Fruit fly (Drosophila melanogaster) whole organism, embryonic: ENCODE results near the gene PGRP-LF.

Experiments
- Adf1 ChIP-seq: fragments of 200-800 bp; sonication (Bioruptor generic); IDR thresholded peaks from 2 replicates; pipeline ENCODE4 v1.3.6; 2022; ENCODE audit warnings: missing biosample characterization, missing genetic modification characterization
- B-H1 ChIP-seq: fragments of 200-800 bp; sonication (Bioruptor generic); IDR thresholded peaks from 3 replicates; pipeline ENCODE4 v1.3.6; 2022; ENCODE audit warnings: missing biosample characterization, missing genetic modification characterization
- CG12769 ChIP-seq: fragments of 200-800 bp; sonication (Bioruptor generic); optimal IDR thresholded peaks from 2 replicates; lab custom pipeline; 2019; ENCODE audit warnings: missing biosample characterization, mild to moderate bottlenecking, missing genetic modification characterization, moderate library complexity
- CG13624 ChIP-seq: fragments of 200-800 bp; sonication (Bioruptor generic); optimal IDR thresholded peaks from 2 replicates; lab custom pipeline; 2016; ENCODE audit warnings: missing biosample characterization, missing genetic modification characterization
- CG15601 ChIP-seq: fragments of 200-800 bp; sonication (Bioruptor generic); optimal IDR thresholded peaks from 3 replicates; lab custom pipeline; 2019; ENCODE audit warnings: missing biosample characterization, mild to moderate bottlenecking, missing genetic modification characterization, moderate library complexity
- CG16813 ChIP-seq: fragments of 200-800 bp; sonication (Bioruptor generic); IDR thresholded peaks from 3 replicates; pipeline ENCODE4 v1.3.6; 2022; ENCODE audit warnings: missing biosample characterization, missing genetic modification characterization; ENCODE audit not compliant: partially characterized antibody
- CG18619 ChIP-seq: fragments of 200-800 bp; sonication (Bioruptor generic); optimal IDR thresholded peaks from 3 replicates; lab custom pipeline; 2017; ENCODE audit warnings: missing biosample characterization, mild to moderate bottlenecking, missing genetic modification characterization
- CG2678 ChIP-seq: fragments of 200-800 bp; sonication (Bioruptor generic); optimal IDR thresholded peaks from 3 replicates; lab custom pipeline; 2019; ENCODE audit warnings: missing biosample characterization, mild to moderate bottlenecking, missing genetic modification characterization, moderate library complexity
- CG31365 ChIP-seq: fragments of 200-800 bp; sonication (Bioruptor generic); optimal IDR thresholded peaks from 2 replicates; lab custom pipeline; 2018; ENCODE audit warnings: missing biosample characterization, mild to moderate bottlenecking, missing genetic modification characterization
- CG32772 ChIP-seq: fragments of 200-800 bp; sonication (Bioruptor generic); IDR thresholded peaks from 2 replicates; pipeline ENCODE4 v1.3.6; 2022; ENCODE audit warnings: missing biosample characterization, missing genetic modification characterization
- CG3407 ChIP-seq: fragments of 200-800 bp; sonication (Bioruptor generic); optimal IDR thresholded peaks from 2 replicates; lab custom pipeline; 2018; ENCODE audit warnings: missing biosample characterization, mild to moderate bottlenecking, missing genetic modification characterization
- CG4854 ChIP-seq: fragments of 200-800 bp; sonication (Bioruptor generic); optimal IDR thresholded peaks from 2 replicates; lab custom pipeline; 2016; ENCODE audit warnings: missing biosample characterization, missing genetic modification characterization, inconsistent platforms
- CG7987 ChIP-seq: fragments of 200-800 bp; sonication (Bioruptor generic); optimal IDR thresholded peaks from 2 replicates; lab custom pipeline; 2018; ENCODE audit warnings: missing biosample characterization, mild to moderate bottlenecking, missing genetic modification characterization, moderate library complexity
- CG8089 ChIP-seq: fragments of 200-800 bp; sonication (Bioruptor generic); optimal IDR thresholded peaks from 3 replicates; lab custom pipeline; 2016; ENCODE audit warnings: missing biosample characterization, missing genetic modification characterization
- CG8359 ChIP-seq: fragments of 200-800 bp; sonication (Bioruptor generic); optimal IDR thresholded peaks from 2 replicates; lab custom pipeline; 2017; ENCODE audit warnings: missing biosample characterization, mild to moderate bottlenecking, missing genetic modification characterization, borderline replicate concordance
- CG9727 ChIP-seq: fragments of 200-800 bp; sonication (Bioruptor generic); optimal IDR thresholded peaks from 3 replicates; lab custom pipeline; 2017; ENCODE audit warnings: missing biosample characterization, mild to moderate bottlenecking, missing genetic modification characterization
- D19A ChIP-seq: fragments of 200-800 bp; optimal IDR thresholded peaks from 3 replicates; lab custom pipeline; 2019; ENCODE audit warnings: missing biosample characterization, mild to moderate bottlenecking, missing genetic modification characterization, moderate library complexity
- HLHmδ ChIP-seq: fragments of 200-800 bp; sonication (Bioruptor generic); optimal IDR thresholded peaks from 2 replicates; lab custom pipeline; 2018; ENCODE audit warnings: missing biosample characterization, mild to moderate bottlenecking, missing genetic modification characterization, moderate library complexity
- HmgD ChIP-seq: fragments of 200-800 bp; sonication (Bioruptor generic); optimal IDR thresholded peaks from 3 replicates; lab custom pipeline; 2016; ENCODE audit warnings: missing biosample characterization, missing genetic modification characterization
- HmgZ ChIP-seq: fragments of 200-800 bp; sonication (Bioruptor generic); optimal IDR thresholded peaks from 2 replicates; lab custom pipeline; 2018; ENCODE audit warnings: missing biosample characterization, mild to moderate bottlenecking, missing genetic modification characterization
- Hr39 ChIP-seq: fragments of >200 bp; optimal IDR thresholded peaks from 2 replicates; lab custom pipeline; 2017
- Jarid2 ChIP-seq: fragments of 200-800 bp; sonication (Bioruptor generic); optimal IDR thresholded peaks from 3 replicates; lab custom pipeline; 2017; ENCODE audit warnings: mild to moderate bottlenecking, missing biosample characterization, missing genetic modification reagents, missing genetic modification characterization
- NC2α ChIP-seq: fragments of 200-800 bp; sonication (Bioruptor generic); optimal IDR thresholded peaks from 2 replicates; lab custom pipeline; 2016; ENCODE audit warnings: missing biosample characterization, missing genetic modification characterization
- NK7.1 ChIP-seq: fragments of 200-800 bp; sonication (Bioruptor generic); optimal IDR thresholded peaks from 3 replicates; lab custom pipeline; 2016; ENCODE audit warnings: missing biosample characterization, missing genetic modification characterization
- Nf-YB ChIP-seq: fragments of 200-800 bp; sonication (Bioruptor generic); optimal IDR thresholded peaks from 3 replicates; lab custom pipeline; 2019; ENCODE audit warnings: missing biosample characterization, mild to moderate bottlenecking, missing genetic modification characterization, moderate library complexity
- Opbp ChIP-seq: fragments of 200-800 bp; sonication (Bioruptor generic); IDR thresholded peaks from 3 replicates; pipeline ENCODE4 v1.3.6; 2022; ENCODE audit warnings: missing biosample characterization, missing genetic modification characterization; ENCODE audit not compliant: partially characterized antibody
- Rfx ChIP-seq: fragments of 200-800 bp; sonication (Bioruptor generic); IDR thresholded peaks from 2 replicates; pipeline ENCODE4 v1.3.6; 2022; ENCODE audit warnings: missing biosample characterization, missing genetic modification characterization
- abd-A ChIP-seq: fragments of 200-800 bp; sonication (Bioruptor generic); optimal IDR thresholded peaks from 3 replicates; lab custom pipeline; 2019; ENCODE audit warnings: missing biosample characterization, mild to moderate bottlenecking, missing genetic modification characterization, moderate library complexity
- ara ChIP-seq: fragments of 200-800 bp; sonication (Bioruptor generic); IDR thresholded peaks from 2 replicates; pipeline ENCODE4 v1.3.6; 2022; ENCODE audit warnings: missing biosample characterization, missing genetic modification characterization
- ase ChIP-seq: fragments of 200-800 bp; sonication (Bioruptor generic); IDR thresholded peaks from 3 replicates; pipeline ENCODE4 v1.3.6; 2022; ENCODE audit warnings: missing biosample characterization, missing genetic modification characterization
- bsh ChIP-seq, 2 experiments: fragments of 200-800 bp; sonication (Bioruptor generic); optimal IDR thresholded peaks; 2 replicates each; lab custom pipeline; 2017 to 2018; ENCODE audit warnings: mild to moderate bottlenecking in 2 of 2, missing biosample characterization in 2 of 2, missing genetic modification characterization in 2 of 2, moderate library complexity in 1 of 2
- chn ChIP-seq: fragments of 200-800 bp; sonication (Bioruptor generic); optimal IDR thresholded peaks from 2 replicates; lab custom pipeline; 2016; ENCODE audit warnings: missing biosample characterization, missing genetic modification characterization
- ci ChIP-seq: fragments of 200-800 bp; sonication (Bioruptor generic); IDR thresholded peaks from 3 replicates; pipeline ENCODE4 v1.3.6; 2022; ENCODE audit warnings: missing biosample characterization, missing genetic modification characterization
- dm ChIP-seq: fragments of 200-800 bp; sonication (Bioruptor generic); optimal IDR thresholded peaks from 3 replicates; lab custom pipeline; 2016; ENCODE audit warnings: missing biosample characterization, missing genetic modification characterization
- eyg ChIP-seq: fragments of 200-800 bp; sonication (Bioruptor generic); optimal IDR thresholded peaks from 3 replicates; lab custom pipeline; 2016; ENCODE audit warnings: missing biosample characterization, missing genetic modification characterization
- gce ChIP-seq: fragments of 200-800 bp; sonication (Bioruptor generic); IDR thresholded peaks from 3 replicates; pipeline ENCODE4 v1.3.6; 2022; ENCODE audit warnings: missing biosample characterization, missing genetic modification characterization
- inv ChIP-seq: fragments of 200-800 bp; sonication (Bioruptor generic); IDR thresholded peaks from 2 replicates; pipeline ENCODE4 v1.3.6; 2022; ENCODE audit warnings: missing biosample characterization, missing genetic modification characterization; ENCODE audit not compliant: partially characterized antibody
- kay ChIP-seq: fragments of 200-800 bp; sonication (Bioruptor generic); optimal IDR thresholded peaks from 2 replicates; lab custom pipeline; 2016; ENCODE audit warnings: missing biosample characterization, missing genetic modification characterization
- knrl ChIP-seq: fragments of 200-800 bp; sonication (Bioruptor generic); IDR thresholded peaks from 3 replicates; pipeline ENCODE4 v1.3.6; 2022; ENCODE audit warnings: missing biosample characterization, missing genetic modification characterization; ENCODE audit not compliant: partially characterized antibody
- lbe ChIP-seq: fragments of 200-800 bp; sonication (Bioruptor generic); optimal IDR thresholded peaks from 2 replicates; lab custom pipeline; 2016; ENCODE audit warnings: missing biosample characterization, mild to moderate bottlenecking, missing genetic modification characterization
- lilli ChIP-seq: fragments of 200-800 bp; sonication (Bioruptor generic); optimal IDR thresholded peaks from 3 replicates; lab custom pipeline; 2016; ENCODE audit warnings: missing biosample characterization, missing genetic modification characterization
- mld ChIP-seq: fragments of 200-800 bp; sonication (Bioruptor generic); IDR thresholded peaks from 3 replicates; pipeline ENCODE4 v1.3.6; 2022; ENCODE audit warnings: missing biosample characterization, missing genetic modification characterization; ENCODE audit not compliant: partially characterized antibody
- nerfin-1 ChIP-seq: fragments of 200-800 bp; sonication (Bioruptor generic); optimal IDR thresholded peaks from 3 replicates; lab custom pipeline; 2019; ENCODE audit warnings: missing biosample characterization, mild to moderate bottlenecking, missing genetic modification characterization, moderate library complexity
- pb ChIP-seq: fragments of 200-800 bp; sonication (Bioruptor generic); optimal IDR thresholded peaks from 3 replicates; lab custom pipeline; 2016; ENCODE audit warnings: missing biosample characterization, missing genetic modification characterization
- psq ChIP-seq: fragments of 200-800 bp; sonication (Bioruptor generic); optimal IDR thresholded peaks from 2 replicates; lab custom pipeline; 2017; ENCODE audit warnings: missing biosample characterization, missing genetic modification characterization
- salm ChIP-seq: fragments of 200-800 bp; sonication (Bioruptor generic); optimal IDR thresholded peaks from 2 replicates; lab custom pipeline; 2018; ENCODE audit warnings: missing biosample characterization, mild to moderate bottlenecking, missing genetic modification characterization
- tgo ChIP-seq: fragments of 200-800 bp; sonication (Bioruptor generic); IDR thresholded peaks from 3 replicates; pipeline ENCODE4 v1.3.6; 2022; ENCODE audit warnings: missing biosample characterization, missing genetic modification characterization
- tll ChIP-seq, 2 experiments: fragments of 200-800 bp in 1 of 2; fragments of >200 bp in 1 of 2; sonication (Bioruptor generic) in 1 of 2; optimal IDR thresholded peaks; 2 replicates each; lab custom pipeline; 2017 to 2019; ENCODE audit warnings: missing biosample characterization in 2 of 2, missing genetic modification characterization in 2 of 2, mild to moderate bottlenecking in 1 of 2, moderate library complexity in 1 of 2
- tx ChIP-seq: fragments of 200-800 bp; sonication (Bioruptor generic); optimal IDR thresholded peaks from 2 replicates; lab custom pipeline; 2016; ENCODE audit warnings: missing biosample characterization, missing genetic modification characterization
- wor ChIP-seq: fragments of 200-800 bp; sonication (Bioruptor generic); IDR thresholded peaks from 2 replicates; pipeline ENCODE4 v1.3.6; 2022; ENCODE audit warnings: missing biosample characterization, missing genetic modification characterization

The PGRP-LF gene

DNA sequence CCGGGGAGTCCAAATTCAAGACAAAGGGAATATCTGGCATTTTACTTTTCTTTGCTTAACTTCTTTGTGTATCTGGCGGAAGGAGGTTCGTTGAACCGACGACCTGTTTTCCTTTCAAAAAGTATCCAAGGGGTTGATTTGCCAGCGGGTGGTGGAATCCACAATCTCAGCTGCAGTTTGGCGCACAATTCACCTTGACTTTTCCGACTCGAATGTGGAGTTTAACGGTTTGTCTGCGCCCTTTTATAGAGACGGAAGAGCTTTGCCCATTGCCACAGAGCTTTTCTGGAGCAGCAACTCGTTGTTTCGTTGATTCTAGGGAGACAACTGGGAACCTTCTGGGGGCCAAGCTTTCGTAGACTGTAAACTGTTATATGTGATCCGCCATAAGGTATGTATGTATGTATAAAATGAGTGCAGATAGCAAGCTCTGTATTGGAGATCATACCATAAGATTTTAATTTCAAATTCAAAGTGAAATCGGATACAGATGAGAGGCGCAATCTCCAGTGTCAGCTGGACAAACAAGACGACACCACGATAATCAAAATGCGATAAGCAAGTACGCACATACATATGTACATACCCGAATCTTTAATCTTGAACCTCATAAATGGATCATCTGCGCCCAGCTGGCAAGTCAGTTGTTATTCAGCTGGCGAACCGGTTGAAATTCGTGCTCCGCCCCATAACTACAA is 23.0 kb downstream of the PGRP-LF start, which contains the start of the genes Hsp67Bc, CG4456 and Hsp22:
Gene Hsp67Bc (minus strand): TSS at position 220 of the 698 bp plus-strand sequence.
Gene CG4456 (plus strand): TSS at position 445 of the 698 bp plus-strand sequence.
Gene Hsp22 (plus strand): TSS at position 654 of the 698 bp plus-strand sequence.
- TF ChIP-seq chn (GFP tag; lab: Kevin White, UChicago): no peak
- no peak for TF ChIP-seq Hr39 (lab: Kevin White, UChicago)
- no peak for TF ChIP-seq CG4854
- TF ChIP-seq ara (GFP tag; lab: Robert Waterston, UW): no peak
- peak; percentile 12 for TF ChIP-seq CG2678 (tag; lab: Kevin White, UChicago)
- no peak for TF ChIP-seq CG32772 (GFP tag; lab: Robert Waterston, UW)
- no peak for TF ChIP-seq knrl (GFP tag; lab: Robert Waterston, UW)
- TF ChIP-seq abd-A (tag; lab: Kevin White, UChicago): peak; percentile 35
- TF ChIP-seq CG8359 (GFP tag; lab: Kevin White, UChicago): no peak
- TF ChIP-seq tgo: no peak
- TF ChIP-seq tx (GFP tag; lab: Kevin White, UChicago): no peak
- TF ChIP-seq ci: 0 out of 3 replicates have a peak, but pooled peaks have one; percentile 51
- peak; percentile 19 for TF ChIP-seq nerfin-1 (tag; lab: Kevin White, UChicago)
- no peak for TF ChIP-seq CG9727 (GFP tag; lab: Kevin White, UChicago)
- no peak for TF ChIP-seq NC2α (GFP tag; lab: Kevin White, UChicago)
- TF ChIP-seq HmgZ (tag; lab: Kevin White, UChicago): no peak
- peak; percentile 35 for TF ChIP-seq Jarid2 (GFP tag; lab: Kevin White, UChicago)
- TF ChIP-seq psq: no peak
- TF ChIP-seq Adf1 (GFP tag; lab: Robert Waterston, UW): no peak
- TF ChIP-seq kay (GFP tag; lab: Kevin White, UChicago): no peak
- no peak for TF ChIP-seq pb
- peak; percentile 15 for TF ChIP-seq CG31365 (tag; lab: Kevin White, UChicago)
- TF ChIP-seq NK7.1: no peak
- no peak for TF ChIP-seq bsh (GFP tag; optimal IDR thresholded peaks at IDR 0.05; lab: Kevin White, UChicago)
- no peak for TF ChIP-seq eyg
- TF ChIP-seq Rfx (GFP tag; lab: Robert Waterston, UW): 0 out of 2 replicates have a peak, but pooled peaks have one; percentile 14
- TF ChIP-seq Nf-YB (GFP tag; lab: Kevin White, UChicago): no peak
- TF ChIP-seq gce (GFP tag; lab: Robert Waterston, UW): 0 out of 3 replicates have a peak, but pooled peaks have one; percentile 50
- TF ChIP-seq D19A (tag; lab: Kevin White, UChicago): no peak
- TF ChIP-seq mld (GFP tag; lab: Robert Waterston, UW): no peak
- no peak for TF ChIP-seq B-H1 (GFP tag; lab: Robert Waterston, UW)
- no peak for TF ChIP-seq CG13624 (GFP tag; lab: Kevin White, UChicago)
- TF ChIP-seq salm (tag; lab: Kevin White, UChicago): no peak
- TF ChIP-seq lbe (GFP tag; lab: Kevin White, UChicago): no peak
- TF ChIP-seq lilli (GFP tag; lab: Kevin White, UChicago): no peak
- TF ChIP-seq CG15601 (tag; lab: Kevin White, UChicago): peak; percentile 30
- no peak for TF ChIP-seq tll (GFP tag; optimal IDR thresholded peaks at IDR 0.05; lab: Kevin White, UChicago)
- no peak for TF ChIP-seq CG7987 (GFP tag; lab: Kevin White, UChicago)
- TF ChIP-seq CG18619 (GFP tag; lab: Kevin White, UChicago): no peak
- TF ChIP-seq wor: no peak
- no peak for TF ChIP-seq inv
- TF ChIP-seq CG16813 (GFP tag; lab: Robert Waterston, UW): no peak
- peak; percentile 83 for TF ChIP-seq CG12769 (tag; lab: Kevin White, UChicago)
- no peak for TF ChIP-seq CG3407
- no peak for TF ChIP-seq ase (GFP tag; lab: Robert Waterston, UW)
- TF ChIP-seq Opbp (GFP tag; lab: Robert Waterston, UW): peak; percentile 20; the same call in 1 of the 3 replicates
- TF ChIP-seq dm: no peak
- TF ChIP-seq HLHmδ (GFP tag; lab: Kevin White, UChicago): no peak
- no peak for TF ChIP-seq HmgD (GFP tag; lab: Kevin White, UChicago)
- TF ChIP-seq CG8089: no peak
